Worm (Caenorhabditis elegans) whole organism, dauer: ENCODE measurements around the gene aqp-8.

ENCODE experiments used
- unc-62 ChIP-seq: sonication (generic microtip); optimal IDR thresholded peaks from 2 replicates; lab custom pipeline; 2017; ENCODE audit warnings: missing biosample characterization, missing genetic modification reagents, missing genetic modification characterization

Gene aqp-8

ce11 chrX:4704877-4705276, at the start of gene aqp-8:
Gene aqp-8 (minus strand): TSS chrX:4704977.
- TF ChIP-seq unc-62 (GFP tag; lab: Kevin White, UChicago): no peak

- no peak for TF ChIP-seq unc-62 (GFP tag; lab: Kevin White, UChicago)
These were observed 44.3 kb upstream of the aqp-8 start, which contains the start of gene lon-2 for ce11 chrX:4749080-4749479. Gene lon-2 (minus strand): TSS chrX:4749083.

ce11 chrX:4744037-4744436, 39.3 kb upstream of the aqp-8 start:
- no peak for TF ChIP-seq unc-62 (GFP tag; lab: Kevin White, UChicago)

- no peak for TF ChIP-seq unc-62 (GFP tag; lab: Kevin White, UChicago)
These were observed 37.5 kb upstream of the aqp-8 start for ce11 chrX:4742285-4742684.

- no peak for TF ChIP-seq unc-62 (GFP tag; lab: Kevin White, UChicago)
These were observed 35.9 kb upstream of the aqp-8 start for ce11 chrX:4740630-4741029.

ce11 chrX:4732752-4733151, 28.0 kb upstream of the aqp-8 start, which contains the start of gene aman-1:
Gene aman-1 (plus strand): TSS chrX:4733095.
- TF ChIP-seq unc-62 (GFP tag; lab: Kevin White, UChicago): no peak

- TF ChIP-seq unc-62 (GFP tag; lab: Kevin White, UChicago): no peak
These were observed 22.6 kb upstream of the aqp-8 start, which contains the start of gene acc-3 for ce11 chrX:4727388-4727787. Gene acc-3 (minus strand): TSS chrX:4727488.

ce11 chrX:4720603-4721529, 16.1 kb upstream of the aqp-8 start, which contains the start of gene F55D10.4:
Gene F55D10.4 (minus strand): TSS chrX:4720653.
- no peak for TF ChIP-seq unc-62 (GFP tag; lab: Kevin White, UChicago)

ce11 chrX:4718114-4718513, 13.3 kb upstream of the aqp-8 start:
- TF ChIP-seq unc-62 (GFP tag; lab: Kevin White, UChicago): no peak

ce11 chrX:4715107-4715506, 10.3 kb upstream of the aqp-8 start, which contains the start of gene rpl-25.1:
Gene rpl-25.1 (plus strand): TSS chrX:4715178.
- TF ChIP-seq unc-62 (GFP tag; lab: Kevin White, UChicago): no peak

ce11 chrX:4711698-4712329, 7.0 kb upstream of the aqp-8 start, which contains the start of the genes dnj-14 and glit-1:
Gene dnj-14 (minus strand): TSS chrX:4711748.
Gene glit-1 (plus strand): TSS chrX:4712279.
- no peak for TF ChIP-seq unc-62 (GFP tag; lab: Kevin White, UChicago)

ce11 chrX:4706755-4707226, 2.0 kb upstream of the aqp-8 start, which contains the start of gene dhhc-10:
Gene dhhc-10 (plus strand): TSS chrX:4707176.
- TF ChIP-seq unc-62 (GFP tag; lab: Kevin White, UChicago): no peak

- TF ChIP-seq unc-62 (GFP tag; lab: Kevin White, UChicago): no peak
These were observed 889 bp upstream of the aqp-8 start for ce11 chrX:4705666-4706065.

ce11 chrX:4700083-4700482, 4.7 kb downstream of the aqp-8 start:
- no peak for TF ChIP-seq unc-62 (GFP tag; lab: Kevin White, UChicago)

- TF ChIP-seq unc-62 (GFP tag; lab: Kevin White, UChicago): no peak
These were observed 5.2 kb downstream of the aqp-8 start, which contains the start of gene hyl-2 for ce11 chrX:4699411-4700050. Gene hyl-2 (minus strand): TSS chrX:4699461.
